Fruit fly (Drosophila melanogaster): Measurements from ENCODE around the gene mei-38.

Gene mei-38

DNA sequence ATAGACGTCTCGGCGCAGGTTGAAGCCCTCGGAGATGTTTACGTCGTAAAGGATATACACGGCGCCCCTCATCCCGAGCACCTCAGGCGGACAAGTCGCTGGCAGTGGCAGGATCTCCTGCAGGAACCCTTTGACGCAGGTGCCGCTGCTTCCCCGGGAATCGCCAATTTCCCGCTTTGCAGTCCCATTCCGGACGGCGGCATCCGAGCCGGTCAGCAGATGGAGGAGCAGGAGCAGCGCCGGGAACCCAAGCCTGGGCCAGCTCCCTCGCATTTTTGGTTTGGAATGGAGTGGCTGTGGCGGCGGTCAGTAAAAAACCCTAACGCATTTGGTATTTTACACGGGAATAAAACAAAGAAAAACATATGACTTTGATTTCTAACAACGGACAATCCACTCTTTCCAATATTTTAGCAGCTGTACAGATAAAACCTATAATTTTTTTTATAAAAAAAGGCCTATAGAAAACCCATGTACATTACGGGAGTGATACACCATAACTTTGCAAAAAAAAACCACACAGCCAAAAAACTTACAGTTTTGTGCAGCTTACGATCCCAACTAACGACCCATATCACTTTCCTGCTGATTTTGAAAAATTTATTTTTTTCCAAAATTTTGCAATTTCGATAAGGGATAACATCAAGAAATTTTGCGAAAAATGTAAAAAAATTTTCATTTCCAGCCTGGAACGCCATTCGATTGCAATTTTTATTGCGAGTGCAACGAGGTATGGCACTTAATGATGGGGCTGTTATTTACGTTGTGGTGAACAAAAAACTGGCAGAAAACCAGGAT is 11.0 kb upstream of the mei-38 start, which contains the start of the genes O-fut2 and CG14777 (continued):
- TF ChIP-seq oc (tag; optimal IDR thresholded peaks at IDR 0.05) (no peak), CG14965 (GFP tag; optimal IDR thresholded peaks at IDR 0.05; ENCODE audit: borderline replicate concordance) (no peak), lmd (GFP tag; IDR thresholded peaks at IDR 0.05) (no peak), Ets97D (GFP tag; optimal IDR thresholded peaks at IDR 0.05) (no peak), kni (GFP tag; optimal IDR thresholded peaks at IDR 0.05) (no peak), CG2889 (GFP tag; IDR thresholded peaks at IDR 0.05) (no peak), ab (GFP tag; optimal IDR thresholded peaks at IDR 0.05) (no peak), CG17361 (GFP tag; IDR thresholded peaks at IDR 0.05) (0 out of 3 replicates have a peak, but pooled peaks have one; percentile 9), Neu2 (GFP tag; optimal IDR thresholded peaks at IDR 0.05; ENCODE audit: borderline replicate concordance) (no peak), sug (tag; optimal IDR thresholded peaks at IDR 0.05) (no peak), lbe (GFP tag; optimal IDR thresholded peaks at IDR 0.05) (peak; percentile 24), ken (GFP tag; IDR thresholded peaks at IDR 0.05) (no peak), CG3726 (GFP tag; IDR thresholded peaks at IDR 0.05) (no peak), CG2202 (tag; optimal IDR thresholded peaks at IDR 0.05) (no peak), Camta (GFP tag; optimal IDR thresholded peaks at IDR 0.05) (no peak), CG15011 (GFP tag; optimal IDR thresholded peaks at IDR 0.05) (no peak), nom (GFP tag; optimal IDR thresholded peaks at IDR 0.05) (no peak), CG12659 (GFP tag; optimal IDR thresholded peaks at IDR 0.05) (peak; percentile 8), fu2 (GFP tag; optimal IDR thresholded peaks at IDR 0.05) (no peak), bsh (GFP tag; optimal IDR thresholded peaks at IDR 0.05) (no peak), H15 (GFP tag; IDR thresholded peaks at IDR 0.05) (no peak), CG8290 (GFP tag; optimal IDR thresholded peaks at IDR 0.05) (no peak), CG8290 (tag; optimal IDR thresholded peaks at IDR 0.05) (no peak), gt (GFP tag; IDR thresholded peaks at IDR 0.05) (no peak), salm (tag; optimal IDR thresholded peaks at IDR 0.05) (no peak), tx (GFP tag; optimal IDR thresholded peaks at IDR 0.05) (no peak), lab (GFP tag; optimal IDR thresholded peaks at IDR 0.05) (no peak), Hr78 (GFP tag; optimal IDR thresholded peaks at IDR 0.05) (no peak), CG14860 (GFP tag; IDR thresholded peaks at IDR 0.05; ENCODE audit: partially characterized antibody) (no peak), danr (GFP tag; IDR thresholded peaks at IDR 0.05) (no peak), Sry-δ (GFP tag; optimal IDR thresholded peaks at IDR 0.05) (no peak), CG17385 (GFP tag; optimal IDR thresholded peaks at IDR 0.05) (no peak), sob (GFP tag; IDR thresholded peaks at IDR 0.05) (no peak), CHES-1-like (GFP tag; optimal IDR thresholded peaks at IDR 0.05) (peak; percentile 17), Gug (GFP tag; IDR thresholded peaks at IDR 0.05) (peak; percentile 10; the same call in 1 of the 4 replicates), Eip74EF (GFP tag; optimal IDR thresholded peaks at IDR 0.05) (no peak), unpg (GFP tag; optimal IDR thresholded peaks at IDR 0.05) (no peak), ci (GFP tag; IDR thresholded peaks at IDR 0.05) (0 out of 3 replicates have a peak, but pooled peaks have one; percentile 11), CG1024 (GFP tag; IDR thresholded peaks at IDR 0.05) (no peak), CG2875 (GFP tag; optimal IDR thresholded peaks at IDR 0.05) (no peak), Bdp1 (GFP tag; optimal IDR thresholded peaks at IDR 0.05) (no peak), CG11695 (GFP tag; IDR thresholded peaks at IDR 0.05) (no peak), Oaz (GFP tag; IDR thresholded peaks at IDR 0.05) (0 out of 2 replicates have a peak, but pooled peaks have one; percentile 15), Asciz (GFP tag; optimal IDR thresholded peaks at IDR 0.05) (no peak), CG14667 (GFP tag; IDR thresholded peaks at IDR 0.05) (no peak), gfzf (GFP tag; optimal IDR thresholded peaks at IDR 0.05) (peak; percentile 66), ash1 (GFP tag; optimal IDR thresholded peaks at IDR 0.05) (no peak), so (GFP tag; IDR thresholded peaks at IDR 0.05) (no peak), CG8281 (tag; optimal IDR thresholded peaks at IDR 0.05) (no peak)
